Worm (Caenorhabditis elegans) whole organism, late embryonic: ENCODE results near the gene nduv-3.

ENCODE experiments used
- C08G9.2 ChIP-seq: sonication (generic microtip); optimal IDR thresholded peaks from 2 replicates; lab custom pipeline; 2016; ENCODE audit warnings: mild to moderate bottlenecking, missing genetic modification characterization, moderate library complexity, missing compliant biosample characterization
- K09A11.1 ChIP-seq: sonication (generic microtip); optimal IDR thresholded peaks from 2 replicates; lab custom pipeline; 2017; ENCODE audit warnings: antibody characterized with exemption, mild to moderate bottlenecking, missing genetic modification characterization, missing compliant biosample characterization; ENCODE audit not compliant: insufficient read depth
- Y22D7AL.16 ChIP-seq: sonication (generic microtip); optimal IDR thresholded peaks from 2 replicates; lab custom pipeline; 2016; ENCODE audit warnings: missing genetic modification characterization, missing compliant biosample characterization
- ceh-18 ChIP-seq: sonication (generic microtip); optimal IDR thresholded peaks from 2 replicates; lab custom pipeline; 2016; ENCODE audit warnings: missing genetic modification characterization, missing compliant biosample characterization
- ceh-19 ChIP-seq: fragments of 200-800 bp; sonication (Bioruptor generic); optimal IDR thresholded peaks from 2 replicates; lab custom pipeline; 2018; ENCODE audit warnings: mild to moderate bottlenecking, missing genetic modification characterization, missing compliant biosample characterization
- ceh-2 ChIP-seq: sonication (generic microtip); optimal IDR thresholded peaks from 2 replicates; lab custom pipeline; 2016; ENCODE audit warnings: missing genotype, missing genetic modification characterization, missing compliant biosample characterization
- ceh-30 ChIP-seq: fragments of 150-350 bp; optimal IDR thresholded peaks from 2 replicates; lab custom pipeline; 2014; ENCODE audit warnings: missing biosample characterization, missing genetic modification characterization
- ceh-31 ChIP-seq: sonication (generic microtip); optimal IDR thresholded peaks from 2 replicates; lab custom pipeline; 2016; ENCODE audit warnings: missing genetic modification characterization, missing compliant biosample characterization
- ceh-34 ChIP-seq: sonication (generic microtip); optimal IDR thresholded peaks from 2 replicates; lab custom pipeline; 2016; ENCODE audit warnings: mild to moderate bottlenecking, missing genetic modification characterization, missing compliant biosample characterization
- ceh-48 ChIP-seq: sonication (generic microtip); optimal IDR thresholded peaks from 2 replicates; lab custom pipeline; 2016; ENCODE audit warnings: missing genetic modification characterization, inconsistent platforms, missing compliant biosample characterization
- ceh-6 ChIP-seq: fragments of 200-800 bp; sonication (Bioruptor generic); optimal IDR thresholded peaks from 2 replicates; lab custom pipeline; 2018; ENCODE audit warnings: mild to moderate bottlenecking, missing genetic modification characterization, missing compliant biosample characterization
- dve-1 ChIP-seq: sonication (generic microtip); optimal IDR thresholded peaks from 2 replicates; lab custom pipeline; 2017; ENCODE audit warnings: antibody characterized with exemption, mild to moderate bottlenecking, missing genetic modification characterization, missing compliant biosample characterization
- elt-2 ChIP-seq: sonication (generic microtip); optimal IDR thresholded peaks from 2 replicates; lab custom pipeline; 2016; ENCODE audit warnings: missing genetic modification reagents, missing genetic modification characterization, missing compliant biosample characterization
- ets-4 ChIP-seq: sonication (generic microtip); optimal IDR thresholded peaks from 2 replicates; lab custom pipeline; 2016; ENCODE audit warnings: missing genetic modification characterization, missing compliant biosample characterization
- fkh-10 ChIP-seq: fragments of 150-350 bp; optimal IDR thresholded peaks from 2 replicates; lab custom pipeline; 2014; ENCODE audit warnings: missing biosample characterization, missing genetic modification reagents, missing genetic modification characterization
- hlh-30 ChIP-seq: sonication (generic microtip); optimal IDR thresholded peaks from 2 replicates; lab custom pipeline; 2017; ENCODE audit warnings: antibody characterized with exemption, missing genetic modification characterization, missing compliant biosample characterization; ENCODE audit not compliant: insufficient read depth
- hlh-6 ChIP-seq: sonication (generic microtip); optimal IDR thresholded peaks from 2 replicates; lab custom pipeline; 2016; ENCODE audit warnings: missing genotype, missing genetic modification characterization, missing compliant biosample characterization
- hlh-8 ChIP-seq: sonication (generic microtip); optimal IDR thresholded peaks from 2 replicates; lab custom pipeline; 2016; ENCODE audit warnings: missing genotype, missing genetic modification characterization, missing compliant biosample characterization
- lin-11 ChIP-seq: fragments of 200-800 bp; sonication (Bioruptor generic); optimal IDR thresholded peaks from 2 replicates; lab custom pipeline; 2018; ENCODE audit warnings: mild to moderate bottlenecking, missing genetic modification characterization, missing compliant biosample characterization
- mec-3 ChIP-seq: sonication (generic microtip); optimal IDR thresholded peaks from 2 replicates; lab custom pipeline; 2016; ENCODE audit warnings: borderline replicate concordance, missing genetic modification characterization, missing compliant biosample characterization
- nfya-1 ChIP-seq: sonication (generic microtip); optimal IDR thresholded peaks from 2 replicates; lab custom pipeline; 2017; ENCODE audit warnings: missing genetic modification characterization, mild to moderate bottlenecking, missing compliant biosample characterization, antibody characterized with exemption, moderate library complexity
- nhr-232 ChIP-seq: sonication (generic microtip); optimal IDR thresholded peaks from 2 replicates; lab custom pipeline; 2016; ENCODE audit warnings: missing genetic modification characterization, missing compliant biosample characterization
- pat-9 ChIP-seq: fragments of 200-800 bp; sonication (Bioruptor generic); optimal IDR thresholded peaks from 2 replicates; lab custom pipeline; 2018; ENCODE audit warnings: mild to moderate bottlenecking, missing genetic modification characterization, moderate library complexity, missing compliant biosample characterization
- pax-1 ChIP-seq: fragments of 150-350 bp; optimal IDR thresholded peaks from 2 replicates; lab custom pipeline; 2014; ENCODE audit warnings: missing biosample characterization, missing genetic modification characterization
- pha-4 ChIP-seq: fragments of 150-350 bp; optimal IDR thresholded peaks from 2 replicates; lab custom pipeline; 2018; ENCODE audit warnings: missing biosample characterization, missing genetic modification reagents, missing genetic modification characterization
- pqm-1 ChIP-seq: sonication (generic microtip); optimal IDR thresholded peaks from 2 replicates; lab custom pipeline; 2016; ENCODE audit warnings: missing genetic modification characterization, missing compliant biosample characterization
- pros-1 ChIP-seq: fragments of 150-350 bp; optimal IDR thresholded peaks from 2 replicates; lab custom pipeline; 2014; ENCODE audit warnings: missing biosample characterization, missing genetic modification reagents, missing genetic modification characterization
- ref-2 ChIP-seq: sonication (generic microtip); optimal IDR thresholded peaks from 2 replicates; lab custom pipeline; 2016; ENCODE audit warnings: missing genetic modification characterization, missing compliant biosample characterization
- rnt-1 ChIP-seq: sonication (generic microtip); optimal IDR thresholded peaks from 2 replicates; lab custom pipeline; 2016; ENCODE audit warnings: missing genetic modification characterization, missing compliant biosample characterization
- sdc-2 ChIP-seq: sonication (generic microtip); optimal IDR thresholded peaks from 2 replicates; lab custom pipeline; 2016; ENCODE audit warnings: missing genotype, missing genetic modification characterization, missing compliant biosample characterization
- sox-4 ChIP-seq: sonication (generic microtip); optimal IDR thresholded peaks from 2 replicates; lab custom pipeline; 2017; ENCODE audit warnings: mild to moderate bottlenecking, missing genetic modification characterization, inconsistent platforms, missing compliant biosample characterization
- tbx-7 ChIP-seq: sonication (generic microtip); optimal IDR thresholded peaks from 2 replicates; lab custom pipeline; 2016; ENCODE audit warnings: missing genotype, missing genetic modification characterization, missing compliant biosample characterization
- unc-55 ChIP-seq: sonication (generic microtip); optimal IDR thresholded peaks from 2 replicates; lab custom pipeline; 2017; ENCODE audit warnings: missing biosample characterization, missing genetic modification reagents, missing genetic modification characterization
- ztf-16 ChIP-seq: sonication (generic microtip); optimal IDR thresholded peaks from 2 replicates; lab custom pipeline; 2017; ENCODE audit warnings: missing genetic modification characterization, missing compliant biosample characterization

The nduv-3 gene

DNA sequence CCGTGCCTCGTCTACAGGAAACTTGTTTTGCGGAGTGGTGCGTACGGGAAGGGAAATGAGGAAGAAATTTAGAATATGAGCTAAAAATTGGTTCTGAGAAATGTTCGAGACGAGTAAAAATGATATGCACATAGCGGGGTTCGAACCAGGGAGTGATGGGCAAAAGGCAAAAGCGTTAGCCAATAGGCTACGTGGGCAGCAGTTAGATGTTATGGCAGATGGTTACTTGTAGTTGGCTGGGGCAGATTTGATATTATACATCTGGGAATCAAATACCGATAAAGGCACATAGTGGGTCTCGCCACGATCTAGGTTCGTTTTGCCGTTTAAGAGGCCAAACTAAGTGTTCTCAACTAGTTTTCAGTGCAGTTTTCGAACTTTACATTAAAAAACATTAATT is 16.2 kb downstream of the nduv-3 start:
- TF ChIP-seq ref-2 (tag; lab: Kevin White, UChicago) (peak; percentile 3), dve-1 (tag; lab: Kevin White, UChicago) (no peak), ceh-6 (peak; percentile 48)

- TF ChIP-seq pqm-1 = no peak
- no peak for TF ChIP-seq mec-3 (tag; lab: Kevin White, UChicago)
- no peak for TF ChIP-seq hlh-8 (tag; lab: Kevin White, UChicago)
- no peak for TF ChIP-seq pha-4 (tag; lab: Kevin White, UChicago)
- no peak for TF ChIP-seq hlh-6 (tag; lab: Kevin White, UChicago)
- no peak for TF ChIP-seq sox-4 (tag; lab: Kevin White, UChicago)
- no peak for TF ChIP-seq pax-1 (tag; lab: Kevin White, UChicago)
Observed at ce11 chrIV:2658733-2659132, 17.6 kb downstream of the nduv-3 start.

- TF ChIP-seq pros-1 (tag; lab: Kevin White, UChicago) = no peak
- peak; percentile 3 for TF ChIP-seq nfya-1 (tag; lab: Kevin White, UChicago)
Observed at ce11 chrIV:2663953-2664900, 23.1 kb downstream of the nduv-3 start, which contains the start of gene Y69A2AR.31. Gene Y69A2AR.31, minus strand, starts transcription at chrIV:2664003.

DNA sequence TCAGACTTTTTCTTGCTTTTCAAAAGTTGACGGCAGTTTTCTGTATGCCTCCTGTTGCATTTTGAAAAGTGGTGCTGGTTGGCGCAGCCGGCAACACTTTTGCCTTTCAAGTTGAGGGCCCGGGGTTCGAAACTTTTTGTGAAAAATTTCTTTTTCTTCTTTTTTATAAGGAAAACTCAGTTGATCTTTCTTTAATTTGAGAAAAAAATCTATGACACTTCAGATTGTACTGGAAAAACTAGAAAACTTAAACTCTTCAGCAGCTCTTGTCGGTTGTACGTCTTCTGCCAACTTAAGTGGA is 23.7 kb downstream of the nduv-3 start:
- TF ChIP-seq pha-4 (tag; lab: Kevin White, UChicago) (no peak), pqm-1 (no peak), sox-4 (tag; lab: Kevin White, UChicago) (no peak), ets-4 (tag; lab: Kevin White, UChicago) (no peak), ztf-16 (tag; lab: Kevin White, UChicago) (no peak), hlh-30 (tag; lab: Kevin White, UChicago) (no peak), elt-2 (tag; lab: Kevin White, UChicago) (no peak), dve-1 (tag; lab: Kevin White, UChicago) (no peak), ceh-30 (tag; lab: Kevin White, UChicago) (no peak), tbx-7 (no peak), ceh-19 (no peak), nhr-232 (no peak), pat-9 (no peak), Y22D7AL.16 (tag; lab: Kevin White, UChicago) (no peak)

- no peak for TF ChIP-seq lin-11 (tag; lab: Kevin White, UChicago)
- TF ChIP-seq nhr-232 = no peak
- no peak for TF ChIP-seq ceh-31 (tag; lab: Kevin White, UChicago)
- TF ChIP-seq unc-55 (GFP tag; lab: Kevin White, UChicago) = peak; percentile 32
- no peak for TF ChIP-seq mec-3 (tag; lab: Kevin White, UChicago)
- TF ChIP-seq ceh-48 = no peak
- TF ChIP-seq pros-1 (tag; lab: Kevin White, UChicago) = no peak
- peak; percentile 14 for TF ChIP-seq ceh-30 (tag; lab: Kevin White, UChicago)
- TF ChIP-seq C08G9.2 = no peak
- no peak for TF ChIP-seq elt-2 (tag; lab: Kevin White, UChicago)
- no peak for TF ChIP-seq fkh-10
- TF ChIP-seq ref-2 (tag; lab: Kevin White, UChicago) = peak; percentile 14
- TF ChIP-seq pat-9 = peak; percentile 13
- peak; percentile 12 for TF ChIP-seq hlh-8 (tag; lab: Kevin White, UChicago)
- no peak for TF ChIP-seq sdc-2 (tag; lab: Kevin White, UChicago)
- peak; percentile 63 for TF ChIP-seq rnt-1 (tag; lab: Kevin White, UChicago)
- no peak for TF ChIP-seq Y22D7AL.16 (tag; lab: Kevin White, UChicago)
- no peak for TF ChIP-seq K09A11.1 (tag; lab: Kevin White, UChicago)
- TF ChIP-seq ceh-2 (tag; lab: Kevin White, UChicago) = no peak
- TF ChIP-seq ceh-6 = no peak
- peak; percentile 27 for TF ChIP-seq ceh-34 (tag; lab: Kevin White, UChicago)
- TF ChIP-seq pax-1 (tag; lab: Kevin White, UChicago) = no peak
- TF ChIP-seq ceh-18 (tag; lab: Kevin White, UChicago) = peak; percentile 64
Observed at ce11 chrIV:2665388-2665978, 24.4 kb downstream of the nduv-3 start.
